Fruit fly (Drosophila melanogaster): ENCODE data around the gene CG13251.

DNA sequence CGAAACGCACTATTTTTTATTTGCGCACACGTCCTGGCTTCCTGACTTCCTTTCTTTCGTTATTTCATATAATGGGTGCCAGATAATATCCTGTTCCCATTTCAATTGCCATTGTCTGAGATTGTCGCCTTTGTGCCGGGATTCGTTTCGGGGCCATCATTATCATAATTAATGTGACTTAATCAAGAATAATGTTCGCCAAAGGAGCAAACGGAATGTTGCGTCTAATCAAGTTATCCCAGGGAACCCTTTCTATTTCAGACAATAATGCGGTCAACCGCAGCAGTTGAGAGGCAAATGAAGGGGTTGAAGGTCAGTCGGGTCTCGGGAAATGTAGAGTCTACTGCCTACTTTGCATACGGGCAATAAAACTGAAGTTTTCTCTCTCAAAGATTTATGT, 6.8 kb downstream of the CG13251 start:
- TF ChIP-seq fd85E (GFP tag; optimal IDR thresholded peaks at IDR 0.05) = no peak
- no peak for TF ChIP-seq CG16779 (tag; optimal IDR thresholded peaks at IDR 0.05)
- TF ChIP-seq ss (GFP tag; optimal IDR thresholded peaks at IDR 0.05) = no peak
- TF ChIP-seq spab (GFP tag; optimal IDR thresholded peaks at IDR 0.05) = no peak
- no peak for TF ChIP-seq Lpt (GFP tag; optimal IDR thresholded peaks at IDR 0.05)
- no peak for TF ChIP-seq CG8119 (GFP tag; IDR thresholded peaks at IDR 0.05)
- TF ChIP-seq Eip78C (GFP tag) = no peak
- no peak for TF ChIP-seq CG6276 (GFP tag; optimal IDR thresholded peaks at IDR 0.05)
- no peak for TF ChIP-seq CG3919 (GFP tag; optimal IDR thresholded peaks at IDR 0.05)
